Fruit fly (Drosophila melanogaster) whole organism, embryonic: Measurements from ENCODE around the gene beag.

ENCODE experiments used
- B-H1 ChIP-seq: fragments of 200-800 bp; sonication (Bioruptor generic); IDR thresholded peaks from 3 replicates; pipeline ENCODE4 v1.3.6; 2022; ENCODE audit warnings: missing biosample characterization, missing genetic modification characterization
- CG10267 ChIP-seq: fragments of 200-800 bp; sonication (Bioruptor generic); optimal IDR thresholded peaks from 2 replicates; lab custom pipeline; 2018; ENCODE audit warnings: missing biosample characterization, mild to moderate bottlenecking, missing genetic modification characterization, moderate library complexity
- CG10462 ChIP-seq: fragments of 200-800 bp; sonication (Bioruptor generic); optimal IDR thresholded peaks from 2 replicates; lab custom pipeline; 2016; ENCODE audit warnings: missing biosample characterization, missing genetic modification characterization
- CG11398 ChIP-seq: fragments of 200-800 bp; sonication (Bioruptor generic); optimal IDR thresholded peaks from 2 replicates; lab custom pipeline; 2016; ENCODE audit warnings: missing biosample characterization, missing genetic modification characterization
- CG11456 ChIP-seq: fragments of 200-800 bp; sonication (Bioruptor generic); IDR thresholded peaks from 3 replicates; pipeline ENCODE4 v1.3.6; 2022; ENCODE audit warnings: missing biosample characterization, missing genetic modification characterization
- CG12391 ChIP-seq: fragments of 200-800 bp; sonication (Bioruptor generic); optimal IDR thresholded peaks from 3 replicates; lab custom pipeline; 2018; ENCODE audit warnings: missing biosample characterization, mild to moderate bottlenecking, missing genetic modification characterization, moderate library complexity
- CG14965 ChIP-seq: fragments of 200-800 bp; sonication (Bioruptor generic); optimal IDR thresholded peaks from 2 replicates; lab custom pipeline; 2016; ENCODE audit warnings: missing biosample characterization, missing genetic modification characterization, borderline replicate concordance
- CG16779 ChIP-seq: fragments of 200-800 bp; sonication (Bioruptor generic); IDR thresholded peaks from 2 replicates; pipeline ENCODE4 v1.3.6; 2022; ENCODE audit warnings: missing biosample characterization, missing genetic modification characterization
- CG16813 ChIP-seq: fragments of 200-800 bp; sonication (Bioruptor generic); IDR thresholded peaks from 3 replicates; pipeline ENCODE4 v1.3.6; 2022; ENCODE audit warnings: missing biosample characterization, missing genetic modification characterization; ENCODE audit not compliant: partially characterized antibody
- CG16815 ChIP-seq: fragments of 200-800 bp; sonication (Bioruptor generic); optimal IDR thresholded peaks from 3 replicates; lab custom pipeline; 2017; ENCODE audit warnings: missing biosample characterization, mild to moderate bottlenecking, missing genetic modification characterization
- CG2116 ChIP-seq: fragments of 200-800 bp; sonication (Bioruptor generic); optimal IDR thresholded peaks from 3 replicates; lab custom pipeline; 2018; ENCODE audit warnings: missing biosample characterization, mild to moderate bottlenecking, missing genetic modification characterization
- CG2712 ChIP-seq: fragments of 200-800 bp; optimal IDR thresholded peaks from 3 replicates; lab custom pipeline; 2019; ENCODE audit warnings: missing biosample characterization, mild to moderate bottlenecking, missing genetic modification characterization, moderate library complexity
- CG2889 ChIP-seq: fragments of 200-800 bp; sonication (Bioruptor generic); IDR thresholded peaks from 3 replicates; pipeline ENCODE4 v1.3.6; 2022; ENCODE audit warnings: missing biosample characterization, missing genetic modification characterization
- CG3065 ChIP-seq: fragments of 200-800 bp; sonication (Bioruptor generic); optimal IDR thresholded peaks from 2 replicates; lab custom pipeline; 2016; ENCODE audit warnings: missing biosample characterization, missing genetic modification characterization
- CG31365 ChIP-seq: fragments of 200-800 bp; sonication (Bioruptor generic); optimal IDR thresholded peaks from 2 replicates; lab custom pipeline; 2018; ENCODE audit warnings: missing biosample characterization, mild to moderate bottlenecking, missing genetic modification characterization
- CG32532 ChIP-seq: fragments of 200-800 bp; sonication (Bioruptor generic); IDR thresholded peaks from 2 replicates; pipeline ENCODE4 v1.3.6; 2022; ENCODE audit warnings: missing biosample characterization, missing genetic modification characterization
- CG32767 ChIP-seq: fragments of 200-800 bp; sonication (Bioruptor generic); IDR thresholded peaks from 2 replicates; pipeline ENCODE4 v1.3.6; 2022; ENCODE audit warnings: missing biosample characterization, missing genetic modification characterization
- CG34422 ChIP-seq: fragments of 200-800 bp; sonication (Bioruptor generic); IDR thresholded peaks from 3 replicates; pipeline ENCODE4 v1.3.6; 2022; ENCODE audit warnings: missing biosample characterization, missing genetic modification characterization
- CG3847 ChIP-seq: fragments of 200-800 bp; sonication (Bioruptor generic); IDR thresholded peaks from 2 replicates; pipeline ENCODE4 v1.3.6; 2022; ENCODE audit warnings: missing biosample characterization, missing genetic modification characterization
- CG4854 ChIP-seq: fragments of 200-800 bp; sonication (Bioruptor generic); optimal IDR thresholded peaks from 2 replicates; lab custom pipeline; 2016; ENCODE audit warnings: missing biosample characterization, missing genetic modification characterization, inconsistent platforms
- CG6683 ChIP-seq: fragments of 200-800 bp; sonication (Bioruptor generic); optimal IDR thresholded peaks from 2 replicates; lab custom pipeline; 2017; ENCODE audit warnings: missing biosample characterization, mild to moderate bottlenecking, missing genetic modification characterization, missing genetic modification reagents
- CG7745 ChIP-seq: fragments of 200-800 bp; sonication (Bioruptor generic); optimal IDR thresholded peaks from 2 replicates; lab custom pipeline; 2018; ENCODE audit warnings: missing biosample characterization, mild to moderate bottlenecking, missing genetic modification characterization, moderate library complexity
- CG9932 ChIP-seq: fragments of 200-800 bp; sonication (Bioruptor generic); IDR thresholded peaks from 2 replicates; pipeline ENCODE4 v1.3.6; 2022; ENCODE audit warnings: missing biosample characterization, missing genetic modification characterization
- D19A ChIP-seq: fragments of 200-800 bp; optimal IDR thresholded peaks from 3 replicates; lab custom pipeline; 2019; ENCODE audit warnings: missing biosample characterization, mild to moderate bottlenecking, missing genetic modification characterization, moderate library complexity
- Doc3 ChIP-seq: fragments of 200-800 bp; sonication (Bioruptor generic); IDR thresholded peaks from 3 replicates; pipeline ENCODE4 v1.3.6; 2022; ENCODE audit warnings: missing biosample characterization, missing genetic modification characterization; ENCODE audit not compliant: partially characterized antibody
- Hr39 ChIP-seq: fragments of >200 bp; optimal IDR thresholded peaks from 2 replicates; lab custom pipeline; 2017
- Hr51 ChIP-seq, 2 experiments: fragments of 200-800 bp; sonication (Bioruptor generic); optimal IDR thresholded peaks; 2 replicates in 1 of 2; 3 replicates in 1 of 2; lab custom pipeline; 2016 to 2018; ENCODE audit warnings: missing biosample characterization in 2 of 2, missing genetic modification characterization in 2 of 2, mild to moderate bottlenecking in 1 of 2, moderate library complexity in 1 of 2
- Lhr ChIP-seq: fragments of 200-800 bp; sonication (Bioruptor generic); optimal IDR thresholded peaks from 3 replicates; lab custom pipeline; 2017; ENCODE audit warnings: mild to moderate bottlenecking, missing biosample characterization, missing genetic modification reagents, missing genetic modification characterization
- Lpt ChIP-seq: fragments of >200 bp; optimal IDR thresholded peaks from 2 replicates; lab custom pipeline; 2018; ENCODE audit warnings: missing biosample characterization, missing genetic modification characterization
- Nf-YB ChIP-seq: fragments of 200-800 bp; sonication (Bioruptor generic); optimal IDR thresholded peaks from 3 replicates; lab custom pipeline; 2019; ENCODE audit warnings: missing biosample characterization, mild to moderate bottlenecking, missing genetic modification characterization, moderate library complexity
- Oaz ChIP-seq: fragments of 200-800 bp; sonication (Bioruptor generic); IDR thresholded peaks from 2 replicates; pipeline ENCODE4 v1.3.6; 2022; ENCODE audit warnings: missing biosample characterization, missing genetic modification characterization
- Rx ChIP-seq: fragments of 200-800 bp; sonication (Bioruptor generic); IDR thresholded peaks from 2 replicates; pipeline ENCODE4 v1.3.6; 2022; ENCODE audit warnings: missing biosample characterization, missing genetic modification characterization
- Sin3A ChIP-seq: fragments of >200 bp; optimal IDR thresholded peaks from 2 replicates; lab custom pipeline; 2018
- Sox100B ChIP-seq: fragments of 200-800 bp; sonication (Bioruptor generic); optimal IDR thresholded peaks from 3 replicates; lab custom pipeline; 2018; ENCODE audit warnings: missing biosample characterization, mild to moderate bottlenecking, missing genetic modification characterization
- Xbp1 ChIP-seq: fragments of 200-800 bp; sonication (Bioruptor generic); optimal IDR thresholded peaks from 3 replicates; lab custom pipeline; 2016; ENCODE audit warnings: missing biosample characterization, mild to moderate bottlenecking, missing genetic modification characterization
- ap ChIP-seq: fragments of 200-800 bp; sonication (Bioruptor generic); IDR thresholded peaks from 2 replicates; pipeline ENCODE4 v1.3.6; 2022; ENCODE audit warnings: missing biosample characterization, missing genetic modification characterization
- chm ChIP-seq: fragments of 200-800 bp; sonication (Bioruptor generic); IDR thresholded peaks from 2 replicates; pipeline ENCODE4 v1.3.6; 2022; ENCODE audit warnings: missing biosample characterization, missing genetic modification characterization
- cwo ChIP-seq: fragments of 200-800 bp; sonication (Bioruptor generic); optimal IDR thresholded peaks from 3 replicates; lab custom pipeline; 2017; ENCODE audit warnings: missing biosample characterization, missing genetic modification characterization, mild to moderate bottlenecking, moderate library complexity, missing genetic modification reagents
- danr ChIP-seq: fragments of 200-800 bp; sonication (Bioruptor generic); IDR thresholded peaks from 2 replicates; pipeline ENCODE4 v1.3.6; 2022; ENCODE audit warnings: missing biosample characterization, missing genetic modification characterization
- esg ChIP-seq: fragments of 200-800 bp; sonication (Bioruptor generic); conservative IDR thresholded peaks from 2 replicates; pipeline ENCODE4 v1.3.6; 2022; ENCODE audit warnings: missing biosample characterization, missing genetic modification characterization
- gce ChIP-seq: fragments of 200-800 bp; sonication (Bioruptor generic); IDR thresholded peaks from 3 replicates; pipeline ENCODE4 v1.3.6; 2022; ENCODE audit warnings: missing biosample characterization, missing genetic modification characterization
- jigr1 ChIP-seq: fragments of 200-800 bp; sonication (Bioruptor generic); IDR thresholded peaks from 3 replicates; pipeline ENCODE4 v1.3.6; 2022; ENCODE audit warnings: missing biosample characterization, missing genetic modification characterization
- jumu ChIP-seq: fragments of 200-800 bp; sonication (Bioruptor generic); optimal IDR thresholded peaks from 3 replicates; lab custom pipeline; 2016; ENCODE audit warnings: missing biosample characterization, missing genetic modification characterization
- lov ChIP-seq, 2 experiments: fragments of 200-800 bp in 1 of 2; fragments of >200 bp in 1 of 2; sonication (Bioruptor generic) in 1 of 2; IDR thresholded peaks in 1 of 2; optimal IDR thresholded peaks in 1 of 2; 2 replicates in 1 of 2; 3 replicates in 1 of 2; pipeline versions ENCODE4 v1.3.6 to Lab custom; 2017 to 2022; ENCODE audit warnings: missing biosample characterization in 1 of 2, missing genetic modification characterization in 1 of 2
- odd ChIP-seq: fragments of 200-800 bp; sonication (Bioruptor generic); optimal IDR thresholded peaks from 2 replicates; lab custom pipeline; 2017; ENCODE audit warnings: missing biosample characterization, mild to moderate bottlenecking, missing genetic modification characterization
- repo ChIP-seq: fragments of 200-800 bp; sonication (Bioruptor generic); optimal IDR thresholded peaks from 2 replicates; lab custom pipeline; 2016; ENCODE audit warnings: missing biosample characterization, missing genetic modification characterization
- sim ChIP-seq: fragments of 200-800 bp; sonication (Bioruptor generic); IDR thresholded peaks from 2 replicates; pipeline ENCODE4 v1.3.6; 2022; ENCODE audit warnings: missing biosample characterization, missing genetic modification characterization
- sima ChIP-seq: fragments of 200-800 bp; sonication (Bioruptor generic); optimal IDR thresholded peaks from 2 replicates; lab custom pipeline; 2016; ENCODE audit warnings: missing biosample characterization, missing genetic modification characterization
- stwl ChIP-seq: fragments of 200-800 bp; sonication (Bioruptor generic); optimal IDR thresholded peaks from 3 replicates; lab custom pipeline; 2018; ENCODE audit warnings: missing biosample characterization, mild to moderate bottlenecking, missing genetic modification characterization, moderate library complexity
- zfh1 ChIP-seq: fragments of 200-800 bp; sonication (Bioruptor generic); IDR thresholded peaks from 3 replicates; pipeline ENCODE4 v1.3.6; 2022; ENCODE audit warnings: missing biosample characterization, missing genetic modification characterization

Gene beag

dm6 chr3R:9047561-9048465, 17.1 kb downstream of the beag start, which contains the start of gene Rel (continued):
- TF ChIP-seq jumu (GFP tag; lab: Kevin White, UChicago) (no peak), Sin3A (no peak), zfh1 (GFP tag; lab: Robert Waterston, UW) (no peak), CG6683 (GFP tag; lab: Kevin White, UChicago) (peak; percentile 5), CG16779 (GFP tag; lab: Robert Waterston, UW) (no peak), B-H1 (GFP tag; lab: Robert Waterston, UW) (no peak), lov (optimal IDR thresholded peaks at IDR 0.05; lab: Kevin White, UChicago) (no peak), lov (GFP tag; IDR thresholded peaks at IDR 0.05; lab: Robert Waterston, UW) (no peak), sim (GFP tag; lab: Robert Waterston, UW) (no peak), ap (GFP tag; lab: Robert Waterston, UW) (no peak), CG34422 (no peak), CG3065 (no peak), Rx (no peak), CG7745 (tag; lab: Kevin White, UChicago) (no peak), stwl (peak; percentile 4), CG2116 (GFP tag; lab: Kevin White, UChicago) (peak; percentile 33), Hr39 (lab: Kevin White, UChicago) (no peak), CG9932 (GFP tag; lab: Robert Waterston, UW) (no peak), CG10267 (tag; lab: Kevin White, UChicago) (peak; percentile 74), CG32767 (GFP tag; lab: Robert Waterston, UW) (no peak), CG12391 (peak; percentile 89), CG2712 (tag; lab: Kevin White, UChicago) (peak; percentile 91), Lpt (no peak), CG16813 (GFP tag; lab: Robert Waterston, UW) (no peak), CG11456 (no peak), Oaz (GFP tag; lab: Robert Waterston, UW) (no peak), CG3847 (GFP tag; lab: Robert Waterston, UW) (no peak), CG4854 (GFP tag; lab: Kevin White, UChicago) (no peak), CG14965 (GFP tag; lab: Kevin White, UChicago) (no peak), Sox100B (GFP tag; lab: Kevin White, UChicago) (peak; percentile 84), danr (GFP tag; lab: Robert Waterston, UW) (no peak), CG32532 (GFP tag; lab: Robert Waterston, UW) (no peak), jigr1 (GFP tag; lab: Robert Waterston, UW) (no peak), cwo (GFP tag; lab: Kevin White, UChicago) (peak; percentile 62), Xbp1 (peak; percentile 46), Hr51 (GFP tag; optimal IDR thresholded peaks at IDR 0.05; lab: Kevin White, UChicago) (peak; percentile 30 to 79), repo (no peak), D19A (tag; lab: Kevin White, UChicago) (peak; percentile 73), esg (GFP tag; lab: Robert Waterston, UW) (no peak), gce (GFP tag; lab: Robert Waterston, UW) (no peak), CG2889 (GFP tag; lab: Robert Waterston, UW) (no peak), Doc3 (GFP tag; lab: Robert Waterston, UW) (no peak), Nf-YB (GFP tag; lab: Kevin White, UChicago) (peak; percentile 59), CG11398 (no peak), sima (GFP tag; lab: Kevin White, UChicago) (no peak), odd (GFP tag; lab: Kevin White, UChicago) (peak; percentile 12), Lhr (no peak), CG10462 (peak; percentile 5), chm (GFP tag; lab: Robert Waterston, UW) (no peak), CG16815 (GFP tag; lab: Kevin White, UChicago) (peak; percentile 32), CG31365 (peak; percentile 11)
